Worm (Caenorhabditis elegans): ENCODE measurements around the gene srt-42.

- TF ChIP-seq elt-3 (tag; optimal IDR thresholded peaks at IDR 0.05) (no peak), unc-62 (GFP tag; optimal IDR thresholded peaks at IDR 0.05) (no peak), elt-1 (tag; optimal IDR thresholded peaks at IDR 0.05) (no peak), nhr-76 (tag; optimal IDR thresholded peaks at IDR 0.05) (no peak), nhr-237 (tag; optimal IDR thresholded peaks at IDR 0.05) (no peak), nhr-28 (tag; optimal IDR thresholded peaks at IDR 0.05) (no peak)
Measured at ce11 chrV:1821287-1821686, 14.0 kb downstream of the srt-42 start, which contains the start of the genes gly-7 and mrpl-39.
